Worm (Caenorhabditis elegans) whole organism, L2 larva: ENCODE data around the gene F58B4.5.

Experiments used
- F13H6.1 ChIP-seq: sonication (generic microtip); optimal IDR thresholded peaks from 2 replicates; lab custom pipeline; 2016; ENCODE audit warnings: missing genetic modification characterization, missing compliant biosample characterization
- R02D3.7 ChIP-seq: fragments of 150-350 bp; optimal IDR thresholded peaks from 2 replicates; lab custom pipeline; 2014; ENCODE audit warnings: missing biosample characterization, missing genetic modification characterization
- Y55F3AM.14 ChIP-seq: fragments of 200-800 bp; sonication (Bioruptor generic); optimal IDR thresholded peaks from 2 replicates; lab custom pipeline; 2018; ENCODE audit warnings: mild to moderate bottlenecking, missing genetic modification characterization, missing compliant biosample characterization
- ZK546.5 ChIP-seq: sonication (generic microtip); optimal IDR thresholded peaks from 2 replicates; lab custom pipeline; 2017; ENCODE audit warnings: missing biosample characterization, missing genetic modification characterization
- alr-1 ChIP-seq: fragments of 150-350 bp; optimal IDR thresholded peaks from 2 replicates; lab custom pipeline; 2014; ENCODE audit warnings: missing biosample characterization, missing genetic modification characterization
- aly-2 ChIP-seq: fragments of 150-350 bp; optimal IDR thresholded peaks from 2 replicates; lab custom pipeline; 2014; ENCODE audit warnings: missing biosample characterization, missing genetic modification characterization
- ama-1 ChIP-seq: fragments of 150-350 bp; optimal IDR thresholded peaks from 2 replicates; lab custom pipeline; 2018; ENCODE audit warnings: inconsistent platforms
- blmp-1 ChIP-seq: sonication (generic microtip); optimal IDR thresholded peaks from 2 replicates; lab custom pipeline; 2017; ENCODE audit warnings: missing genetic modification characterization, mild to moderate bottlenecking, missing compliant biosample characterization, antibody characterized with exemption, moderate library complexity; ENCODE audit not compliant: insufficient read depth
- crh-2 ChIP-seq: sonication (generic microtip); optimal IDR thresholded peaks from 2 replicates; lab custom pipeline; 2017; ENCODE audit warnings: missing biosample characterization, missing genetic modification characterization
- dmd-4 ChIP-seq: sonication (generic microtip); optimal IDR thresholded peaks from 2 replicates; lab custom pipeline; 2017; ENCODE audit warnings: missing biosample characterization, missing genetic modification characterization
- egl-27 ChIP-seq: sonication (generic microtip); optimal IDR thresholded peaks from 3 replicates; lab custom pipeline; 2017; ENCODE audit warnings: missing biosample characterization, missing genetic modification reagents, missing genetic modification characterization
- elt-1 ChIP-seq: fragments of 150-350 bp; optimal IDR thresholded peaks from 2 replicates; lab custom pipeline; 2014; ENCODE audit warnings: missing biosample characterization, missing genetic modification characterization
- elt-3 ChIP-seq: sonication (generic microtip); optimal IDR thresholded peaks from 2 replicates; lab custom pipeline; 2017; ENCODE audit warnings: missing biosample characterization, missing genetic modification characterization
- lin-13 ChIP-seq: fragments of 150-350 bp; optimal IDR thresholded peaks from 2 replicates; lab custom pipeline; 2014; ENCODE audit warnings: missing biosample characterization, missing genetic modification reagents, missing genetic modification characterization
- lin-39 ChIP-seq: fragments of 150-350 bp; optimal IDR thresholded peaks from 2 replicates; lab custom pipeline; 2014; ENCODE audit warnings: missing biosample characterization, missing genetic modification reagents, missing genetic modification characterization
- lsy-2 ChIP-seq, 2 experiments: fragments of 150-350 bp in 1 of 2; sonication (generic microtip) in 1 of 2; optimal IDR thresholded peaks; 2 replicates each; lab custom pipeline; 2014 to 2017; ENCODE audit warnings: missing biosample characterization in 2 of 2, missing genetic modification characterization in 2 of 2
- mab-5 ChIP-seq: fragments of 150-350 bp; optimal IDR thresholded peaks from 2 replicates; lab custom pipeline; 2014; ENCODE audit warnings: missing biosample characterization, missing genetic modification characterization
- mdl-1 ChIP-seq, 2 experiments: fragments of 150-350 bp in 1 of 2; sonication (generic microtip) in 1 of 2; optimal IDR thresholded peaks; 2 replicates each; lab custom pipeline; 2017; ENCODE audit warnings: missing biosample characterization in 2 of 2, missing genetic modification characterization in 2 of 2
- nhr-10 ChIP-seq: sonication (generic microtip); optimal IDR thresholded peaks from 2 replicates; lab custom pipeline; 2017; ENCODE audit warnings: missing biosample characterization, missing genetic modification characterization
- nhr-11 ChIP-seq: fragments of 150-350 bp; optimal IDR thresholded peaks from 2 replicates; lab custom pipeline; 2014; ENCODE audit warnings: missing biosample characterization, missing genetic modification characterization
- nhr-12 ChIP-seq: fragments of 150-350 bp; optimal IDR thresholded peaks from 2 replicates; lab custom pipeline; 2014; ENCODE audit warnings: missing biosample characterization, missing genetic modification characterization
- nhr-129 ChIP-seq: fragments of 150-350 bp; optimal IDR thresholded peaks from 2 replicates; lab custom pipeline; 2014; ENCODE audit warnings: missing biosample characterization, missing genetic modification characterization
- nhr-21 ChIP-seq: fragments of 150-350 bp; optimal IDR thresholded peaks from 2 replicates; lab custom pipeline; 2014; ENCODE audit warnings: missing biosample characterization, missing genetic modification characterization
- nhr-237 ChIP-seq: fragments of 150-350 bp; optimal IDR thresholded peaks from 2 replicates; lab custom pipeline; 2014; ENCODE audit warnings: missing biosample characterization, missing genetic modification characterization
- nhr-25 ChIP-seq: fragments of 150-350 bp; sonication (generic microtip); optimal IDR thresholded peaks from 3 replicates; lab custom pipeline; 2014; ENCODE audit warnings: missing biosample characterization, missing genetic modification characterization
- nhr-6 ChIP-seq: fragments of 150-350 bp; optimal IDR thresholded peaks from 2 replicates; lab custom pipeline; 2014; ENCODE audit warnings: missing biosample characterization, missing genetic modification characterization
- nhr-77 ChIP-seq: fragments of 150-350 bp; optimal IDR thresholded peaks from 2 replicates; lab custom pipeline; 2014; ENCODE audit warnings: missing biosample characterization, missing genetic modification characterization
- peb-1 ChIP-seq: fragments of 150-350 bp; optimal IDR thresholded peaks from 2 replicates; lab custom pipeline; 2014; ENCODE audit warnings: missing biosample characterization, missing genetic modification characterization
- sem-4 ChIP-seq: fragments of 150-350 bp; optimal IDR thresholded peaks from 2 replicates; lab custom pipeline; 2014; ENCODE audit warnings: missing biosample characterization, missing genetic modification reagents, missing genetic modification characterization
- sma-3 ChIP-seq: sonication (generic microtip); optimal IDR thresholded peaks from 2 replicates; lab custom pipeline; 2016; ENCODE audit warnings: missing genetic modification reagents, missing genetic modification characterization, missing compliant biosample characterization
- sma-9 ChIP-seq, 2 experiments: fragments of 150-350 bp in 1 of 2; sonication (generic microtip) in 1 of 2; optimal IDR thresholded peaks; 2 replicates each; lab custom pipeline; 2014 to 2016; ENCODE audit warnings: missing genetic modification characterization in 2 of 2, mild to moderate bottlenecking in 1 of 2, missing biosample characterization in 1 of 2, missing compliant biosample characterization in 1 of 2, missing genetic modification reagents in 1 of 2, moderate library complexity in 1 of 2
- snpc-4 ChIP-seq: fragments of 150-350 bp; optimal IDR thresholded peaks from 2 replicates; lab custom pipeline; 2014; ENCODE audit warnings: missing biosample characterization, missing genetic modification characterization
- unc-39 ChIP-seq: fragments of 150-350 bp; optimal IDR thresholded peaks from 2 replicates; lab custom pipeline; 2014; ENCODE audit warnings: missing biosample characterization, missing genetic modification characterization
- unc-55 ChIP-seq: fragments of 150-350 bp; sonication (generic microtip); optimal IDR thresholded peaks from 3 replicates; lab custom pipeline; 2014; ENCODE audit warnings: missing biosample characterization, missing genetic modification reagents, missing genetic modification characterization
- unc-62 ChIP-seq: fragments of 150-350 bp; optimal IDR thresholded peaks from 2 replicates; lab custom pipeline; 2014; ENCODE audit warnings: missing biosample characterization, missing genetic modification reagents, missing genetic modification characterization
- zag-1 ChIP-seq: fragments of 150-350 bp; optimal IDR thresholded peaks from 2 replicates; lab custom pipeline; 2014; ENCODE audit warnings: missing biosample characterization, missing genetic modification characterization
- ztf-11 ChIP-seq: sonication (generic microtip); optimal IDR thresholded peaks from 2 replicates; lab custom pipeline; 2017; ENCODE audit warnings: missing biosample characterization, missing genetic modification characterization

Gene F58B4.5

DNA sequence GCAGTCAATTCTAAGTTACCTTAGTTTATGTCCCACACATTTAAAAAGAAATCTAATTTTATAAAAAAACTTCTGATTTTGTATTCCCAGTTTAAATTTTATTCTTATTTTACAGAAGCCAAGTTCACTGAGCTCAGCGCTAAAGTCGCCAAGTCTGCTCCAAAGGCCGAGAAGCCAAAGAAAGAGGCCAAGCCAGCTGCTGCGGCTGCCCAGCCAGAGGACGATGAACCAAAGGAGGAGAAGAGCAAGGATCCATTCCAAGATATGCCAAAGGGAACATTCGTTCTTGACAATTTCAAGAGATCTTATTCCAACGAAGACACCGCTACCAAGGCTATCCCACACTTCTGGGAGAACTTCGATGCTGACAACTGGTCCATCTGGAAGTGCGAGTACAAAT, 34.4 kb downstream of the F58B4.5 start:
- no peak for TF ChIP-seq nhr-11 (tag; lab: Kevin White, UChicago)
- no peak for TF ChIP-seq nhr-10 (tag; lab: Kevin White, UChicago)
- TF ChIP-seq unc-39 (tag; lab: Kevin White, UChicago), result no peak

DNA sequence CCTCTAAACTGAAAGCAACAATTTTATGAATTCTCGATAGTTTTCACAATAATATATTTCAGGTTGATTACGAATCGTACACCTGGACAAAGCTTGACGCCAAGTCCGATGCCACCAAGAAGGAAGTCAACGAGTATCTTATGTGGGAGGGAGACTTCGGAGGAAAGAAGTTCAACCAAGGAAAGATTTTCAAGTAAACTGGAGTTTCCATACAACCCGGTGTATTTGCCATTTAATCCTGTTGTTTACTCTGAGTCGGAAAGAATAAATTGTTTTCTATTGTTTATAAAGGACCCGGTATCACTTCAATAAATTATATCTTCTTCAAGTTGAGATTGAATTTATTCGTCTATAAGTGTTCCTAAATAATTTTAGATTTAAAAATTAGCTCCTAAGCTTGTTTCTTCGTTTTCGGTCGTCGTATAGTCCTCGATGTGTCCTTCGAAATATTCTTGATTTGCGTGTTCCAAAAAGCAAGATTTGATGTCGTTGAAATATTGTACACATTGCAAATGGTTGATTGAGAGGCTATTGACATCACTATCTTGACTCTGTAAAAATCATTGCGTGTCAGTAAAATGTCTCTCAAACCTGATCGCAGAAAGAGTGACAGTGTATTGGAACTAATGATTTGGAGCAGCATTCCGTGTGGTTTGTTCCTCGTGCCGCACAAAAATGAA, 35.2 kb downstream of the F58B4.5 start:
- TF ChIP-seq egl-27 (tag; lab: Kevin White, UChicago) (no peak), ama-1 (lab: Kevin White, UChicago) (no peak), elt-3 (tag; lab: Kevin White, UChicago) (no peak), mab-5 (no peak), lsy-2 (tag; optimal IDR thresholded peaks at IDR 0.05; lab: Kevin White, UChicago) (no peak)

DNA sequence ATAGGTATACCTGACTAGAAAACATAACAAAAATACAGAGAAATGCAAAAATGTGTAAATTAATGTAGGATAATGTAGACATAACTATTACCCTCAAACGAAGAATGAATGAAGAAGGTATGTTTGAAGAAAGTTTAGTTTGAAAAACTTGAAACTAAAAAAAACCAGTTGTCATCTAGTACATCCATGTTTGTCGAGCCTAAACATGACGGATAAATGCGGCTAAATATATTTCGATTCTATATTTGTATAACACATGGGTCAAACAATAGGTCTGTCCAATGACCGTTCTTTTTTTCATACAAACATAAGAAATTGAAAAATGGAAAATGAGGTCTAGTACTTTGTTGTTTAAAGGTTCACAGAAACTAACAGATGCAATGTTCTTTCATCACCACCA, 37.6 kb downstream of the F58B4.5 start, which contains the start of gene F17C11.22:
Gene F17C11.22, minus strand, starts transcription at position 101 of the 400 bp plus-strand sequence.
- TF ChIP-seq sma-9 (GFP tag; optimal IDR thresholded peaks at IDR 0.05; lab: Kevin White, UChicago) (no peak), sma-9 (tag; optimal IDR thresholded peaks at IDR 0.05; lab: Kevin White, UChicago) (no peak), blmp-1 (tag; lab: Kevin White, UChicago) (no peak), crh-2 (no peak), nhr-12 (tag; lab: Kevin White, UChicago) (no peak), nhr-237 (no peak), ZK546.5 (tag; lab: Kevin White, UChicago) (no peak), unc-62 (GFP tag; lab: Kevin White, UChicago) (no peak), zag-1 (tag; lab: Kevin White, UChicago) (no peak), sem-4 (tag; lab: Kevin White, UChicago) (no peak), peb-1 (tag; lab: Kevin White, UChicago) (no peak), nhr-11 (tag; lab: Kevin White, UChicago) (no peak), nhr-6 (tag; lab: Kevin White, UChicago) (no peak), nhr-25 (no peak), ztf-11 (no peak), elt-1 (no peak), lin-39 (tag; lab: Kevin White, UChicago) (no peak)

DNA sequence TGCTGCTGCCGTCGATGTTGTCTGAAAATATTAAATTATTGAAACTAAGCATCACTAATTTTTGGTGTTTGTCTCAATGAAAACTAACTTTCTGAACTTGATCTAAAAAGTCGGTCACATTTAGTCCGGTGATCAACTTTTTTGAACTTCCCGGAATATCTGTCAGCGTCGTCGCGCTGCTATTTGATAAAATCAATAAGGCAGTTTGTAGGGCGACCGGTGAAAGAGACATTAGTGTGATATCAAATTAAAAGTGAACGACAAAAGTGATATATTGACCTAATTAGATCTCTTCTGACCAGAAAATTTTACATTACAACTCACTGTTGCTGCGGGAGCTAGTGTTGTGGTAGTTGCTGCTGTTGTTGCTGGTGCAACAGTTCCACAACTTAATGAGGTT, 38.4 kb downstream of the F58B4.5 start:
- TF ChIP-seq nhr-6 (tag; lab: Kevin White, UChicago) (no peak), unc-55 (no peak), nhr-11 (tag; lab: Kevin White, UChicago) (no peak), nhr-237 (no peak), nhr-129 (no peak), crh-2 (no peak), ama-1 (lab: Kevin White, UChicago) (no peak), aly-2 (no peak), nhr-21 (no peak), ZK546.5 (tag; lab: Kevin White, UChicago) (no peak), nhr-77 (tag; lab: Kevin White, UChicago) (no peak), mdl-1 (tag; optimal IDR thresholded peaks at IDR 0.05; lab: Kevin White, UChicago) (no peak), dmd-4 (tag; lab: Kevin White, UChicago) (no peak), sma-3 (no peak), ztf-11 (no peak), blmp-1 (tag; lab: Kevin White, UChicago) (no peak), snpc-4 (tag; lab: Kevin White, UChicago) (no peak), F13H6.1 (tag; lab: Kevin White, UChicago) (no peak), unc-62 (GFP tag; lab: Kevin White, UChicago) (no peak)

ce11 chrV:10975091-10975490, 42.6 kb downstream of the F58B4.5 start:
- TF ChIP-seq lsy-2 (tag; optimal IDR thresholded peaks at IDR 0.05; lab: Kevin White, UChicago), result no peak
- TF ChIP-seq alr-1 (tag; lab: Kevin White, UChicago), result no peak
- no peak for TF ChIP-seq mdl-1 (tag; optimal IDR thresholded peaks at IDR 0.05; lab: Kevin White, UChicago)
- TF ChIP-seq lin-39 (tag; lab: Kevin White, UChicago), result no peak
- TF ChIP-seq ama-1 (lab: Kevin White, UChicago), result no peak
- TF ChIP-seq Y55F3AM.14 (GFP tag; lab: Kevin White, UChicago), result no peak
- TF ChIP-seq mab-5, result no peak
- no peak for TF ChIP-seq R02D3.7 (tag; lab: Kevin White, UChicago)
- TF ChIP-seq unc-55, result no peak
- no peak for TF ChIP-seq egl-27 (tag; lab: Kevin White, UChicago)
- no peak for TF ChIP-seq lin-13 (GFP tag; lab: Kevin White, UChicago)
- no peak for TF ChIP-seq blmp-1 (tag; lab: Kevin White, UChicago)
